Fruit fly (Drosophila melanogaster) whole organism, embryonic: ENCODE data around the gene path.

Experiments
- CG11247 ChIP-seq: fragments of 200-800 bp; sonication (Bioruptor generic); IDR thresholded peaks from 2 replicates; pipeline ENCODE4 v1.3.6; 2022; ENCODE audit warnings: missing biosample characterization, missing genetic modification characterization
- CG12155 ChIP-seq: fragments of 200-800 bp; sonication (Bioruptor generic); optimal IDR thresholded peaks from 3 replicates; lab custom pipeline; 2016; ENCODE audit warnings: missing biosample characterization, missing genetic modification characterization
- CG12744 ChIP-seq: fragments of 200-800 bp; sonication (Bioruptor generic); optimal IDR thresholded peaks from 2 replicates; lab custom pipeline; 2016; ENCODE audit warnings: missing biosample characterization, missing genetic modification characterization
- CG14667 ChIP-seq: fragments of 200-800 bp; sonication (Bioruptor generic); IDR thresholded peaks from 2 replicates; pipeline ENCODE4 v1.3.6; 2022; ENCODE audit warnings: missing biosample characterization, missing genetic modification characterization
- CG14860 ChIP-seq: fragments of 200-800 bp; sonication (Bioruptor generic); IDR thresholded peaks from 3 replicates; pipeline ENCODE4 v1.3.6; 2022; ENCODE audit warnings: missing biosample characterization, missing genetic modification characterization; ENCODE audit not compliant: partially characterized antibody
- CG1529 ChIP-seq: fragments of 200-800 bp; sonication (Bioruptor generic); optimal IDR thresholded peaks from 3 replicates; lab custom pipeline; 2018; ENCODE audit warnings: missing biosample characterization, missing genetic modification characterization
- CG15514 ChIP-seq: fragments of 200-800 bp; sonication (Bioruptor generic); optimal IDR thresholded peaks from 3 replicates; lab custom pipeline; 2017; ENCODE audit warnings: missing biosample characterization, missing genetic modification characterization, mild to moderate bottlenecking, moderate library complexity, missing genetic modification reagents
- CG1647 ChIP-seq: fragments of 200-800 bp; sonication (Bioruptor generic); optimal IDR thresholded peaks from 3 replicates; lab custom pipeline; 2016; ENCODE audit warnings: missing biosample characterization, missing genetic modification characterization
- CG17186 ChIP-seq: fragments of 200-800 bp; sonication (Bioruptor generic); optimal IDR thresholded peaks from 3 replicates; lab custom pipeline; 2017; ENCODE audit warnings: missing biosample characterization, missing genetic modification reagents, missing genetic modification characterization
- CG17359 ChIP-seq: fragments of 200-800 bp; sonication (Bioruptor generic); optimal IDR thresholded peaks from 3 replicates; lab custom pipeline; 2018; ENCODE audit warnings: missing biosample characterization, mild to moderate bottlenecking, missing genetic modification characterization, moderate library complexity
- CG17385 ChIP-seq: fragments of 200-800 bp; sonication (Bioruptor generic); optimal IDR thresholded peaks from 3 replicates; lab custom pipeline; 2018; ENCODE audit warnings: missing biosample characterization, mild to moderate bottlenecking, missing genetic modification characterization
- CG17829 ChIP-seq: fragments of 200-800 bp; optimal IDR thresholded peaks from 2 replicates; lab custom pipeline; 2019; ENCODE audit warnings: missing biosample characterization, mild to moderate bottlenecking, missing genetic modification characterization, moderate library complexity
- CG18764 ChIP-seq: fragments of 200-800 bp; sonication (Bioruptor generic); optimal IDR thresholded peaks from 3 replicates; lab custom pipeline; 2016; ENCODE audit warnings: missing biosample characterization, missing genetic modification characterization
- CG30431 ChIP-seq: fragments of 200-800 bp; sonication (Bioruptor generic); optimal IDR thresholded peaks from 2 replicates; lab custom pipeline; 2017; ENCODE audit warnings: missing biosample characterization, missing genetic modification characterization
- CG33213 ChIP-seq: fragments of 200-800 bp; sonication (Bioruptor generic); optimal IDR thresholded peaks from 3 replicates; lab custom pipeline; 2016; ENCODE audit warnings: missing biosample characterization, missing genetic modification characterization
- CG33557 ChIP-seq: fragments of 200-800 bp; sonication (Bioruptor generic); optimal IDR thresholded peaks from 2 replicates; lab custom pipeline; 2019; ENCODE audit warnings: missing biosample characterization, mild to moderate bottlenecking, missing genetic modification characterization, moderate library complexity
- CG4404 ChIP-seq: fragments of 200-800 bp; sonication (Bioruptor generic); IDR thresholded peaks from 2 replicates; pipeline ENCODE4 v1.3.6; 2022; ENCODE audit warnings: missing biosample characterization, missing genetic modification characterization
- CG4424 ChIP-seq: fragments of 200-800 bp; sonication (Bioruptor generic); optimal IDR thresholded peaks from 3 replicates; lab custom pipeline; 2016; ENCODE audit warnings: missing biosample characterization, missing genetic modification characterization
- CG6272 ChIP-seq: fragments of 200-800 bp; sonication (Bioruptor generic); IDR thresholded peaks from 2 replicates; pipeline ENCODE4 v1.3.6; 2022; ENCODE audit warnings: missing biosample characterization, missing genetic modification characterization
- CG7786 ChIP-seq: fragments of 200-800 bp; sonication (Bioruptor generic); optimal IDR thresholded peaks from 2 replicates; lab custom pipeline; 2016; ENCODE audit warnings: missing biosample characterization, missing genetic modification characterization
- CG7839 ChIP-seq: fragments of 200-800 bp; sonication (Bioruptor generic); optimal IDR thresholded peaks from 3 replicates; lab custom pipeline; 2018; ENCODE audit warnings: missing biosample characterization, mild to moderate bottlenecking, missing genetic modification characterization, moderate library complexity
- CG8359 ChIP-seq: fragments of 200-800 bp; sonication (Bioruptor generic); optimal IDR thresholded peaks from 2 replicates; lab custom pipeline; 2017; ENCODE audit warnings: missing biosample characterization, mild to moderate bottlenecking, missing genetic modification characterization, borderline replicate concordance
- CG8924 ChIP-seq: fragments of 200-800 bp; optimal IDR thresholded peaks from 3 replicates; lab custom pipeline; 2019; ENCODE audit warnings: missing biosample characterization, mild to moderate bottlenecking, missing genetic modification characterization, moderate library complexity
- D19A ChIP-seq: fragments of 200-800 bp; optimal IDR thresholded peaks from 3 replicates; lab custom pipeline; 2019; ENCODE audit warnings: missing biosample characterization, mild to moderate bottlenecking, missing genetic modification characterization, moderate library complexity
- Dbx ChIP-seq: fragments of 200-800 bp; sonication (Bioruptor generic); IDR thresholded peaks from 3 replicates; pipeline ENCODE4 v1.3.6; 2022; ENCODE audit warnings: missing biosample characterization, missing genetic modification characterization
- Jarid2 ChIP-seq: fragments of 200-800 bp; sonication (Bioruptor generic); optimal IDR thresholded peaks from 3 replicates; lab custom pipeline; 2017; ENCODE audit warnings: mild to moderate bottlenecking, missing biosample characterization, missing genetic modification reagents, missing genetic modification characterization
- MESR4 ChIP-seq: fragments of 200-800 bp; sonication (Bioruptor generic); optimal IDR thresholded peaks from 2 replicates; lab custom pipeline; 2018; ENCODE audit warnings: missing biosample characterization, mild to moderate bottlenecking, missing genetic modification characterization, moderate library complexity
- Poxn ChIP-seq: fragments of 200-800 bp; sonication (Bioruptor generic); IDR thresholded peaks from 2 replicates; pipeline ENCODE4 v1.3.6; 2022; ENCODE audit warnings: missing biosample characterization, missing genetic modification characterization
- Rfx ChIP-seq: fragments of 200-800 bp; sonication (Bioruptor generic); IDR thresholded peaks from 2 replicates; pipeline ENCODE4 v1.3.6; 2022; ENCODE audit warnings: missing biosample characterization, missing genetic modification characterization
- Scr ChIP-seq: fragments of 200-800 bp; sonication (Bioruptor generic); IDR thresholded peaks from 2 replicates; pipeline ENCODE4 v1.3.6; 2022; ENCODE audit warnings: missing biosample characterization, missing genetic modification characterization; ENCODE audit not compliant: partially characterized antibody
- Spps ChIP-seq: fragments of 200-800 bp; sonication (Bioruptor generic); optimal IDR thresholded peaks from 2 replicates; lab custom pipeline; 2018; ENCODE audit warnings: missing biosample characterization, mild to moderate bottlenecking, missing genetic modification characterization
- Taf1 ChIP-seq: fragments of 200-800 bp; sonication (Bioruptor generic); IDR thresholded peaks from 2 replicates; pipeline ENCODE4 v1.3.6; 2022; ENCODE audit warnings: missing biosample characterization, missing genetic modification characterization
- al ChIP-seq: fragments of 200-800 bp; sonication (Bioruptor generic); IDR thresholded peaks from 2 replicates; pipeline ENCODE4 v1.3.6; 2022; ENCODE audit warnings: missing biosample characterization, missing genetic modification characterization
- az2 ChIP-seq: fragments of 200-800 bp; sonication (Bioruptor generic); optimal IDR thresholded peaks from 3 replicates; lab custom pipeline; 2016; ENCODE audit warnings: missing biosample characterization, missing genetic modification characterization
- bowl ChIP-seq: fragments of 200-800 bp; sonication (Bioruptor generic); IDR thresholded peaks from 2 replicates; pipeline ENCODE4 v1.3.6; 2022; ENCODE audit warnings: missing biosample characterization, missing genetic modification characterization
- cad ChIP-seq: fragments of >200 bp; optimal IDR thresholded peaks from 2 replicates; lab custom pipeline; 2017; ENCODE audit warnings: missing biosample characterization, missing genetic modification characterization
- fd3F ChIP-seq: fragments of 200-800 bp; sonication (Bioruptor generic); optimal IDR thresholded peaks from 2 replicates; lab custom pipeline; 2018; ENCODE audit warnings: missing biosample characterization, mild to moderate bottlenecking, missing genetic modification characterization, moderate library complexity
- gfzf ChIP-seq: fragments of 200-800 bp; sonication (Bioruptor generic); optimal IDR thresholded peaks from 2 replicates; lab custom pipeline; 2016; ENCODE audit warnings: missing biosample characterization, mild to moderate bottlenecking, missing genetic modification characterization, moderate library complexity
- grn ChIP-seq: fragments of 200-800 bp; sonication (Bioruptor generic); optimal IDR thresholded peaks from 3 replicates; lab custom pipeline; 2017; ENCODE audit warnings: missing biosample characterization, missing genetic modification characterization
- h ChIP-seq: fragments of >200 bp; optimal IDR thresholded peaks from 2 replicates; lab custom pipeline; 2017
- insv ChIP-seq, 2 experiments: fragments of 200-800 bp; sonication (Bioruptor generic); optimal IDR thresholded peaks; 3 replicates each; lab custom pipeline; 2016 to 2018; ENCODE audit warnings: missing biosample characterization in 2 of 2, missing genetic modification characterization in 2 of 2
- kah ChIP-seq: fragments of 200-800 bp; sonication (Bioruptor generic); optimal IDR thresholded peaks from 2 replicates; lab custom pipeline; 2018; ENCODE audit warnings: missing biosample characterization, mild to moderate bottlenecking, missing genetic modification characterization
- luna ChIP-seq: fragments of 200-800 bp; sonication (Bioruptor generic); optimal IDR thresholded peaks from 2 replicates; lab custom pipeline; 2016; ENCODE audit warnings: missing biosample characterization, missing genetic modification characterization
- pita ChIP-seq: fragments of 200-800 bp; sonication (Bioruptor generic); optimal IDR thresholded peaks from 2 replicates; lab custom pipeline; 2017; ENCODE audit warnings: missing biosample characterization, mild to moderate bottlenecking, missing genetic modification characterization
- psq ChIP-seq: fragments of 200-800 bp; sonication (Bioruptor generic); optimal IDR thresholded peaks from 2 replicates; lab custom pipeline; 2017; ENCODE audit warnings: missing biosample characterization, missing genetic modification characterization
- shn ChIP-seq: fragments of 200-800 bp; sonication (Bioruptor generic); optimal IDR thresholded peaks from 3 replicates; lab custom pipeline; 2016; ENCODE audit warnings: missing biosample characterization, missing genetic modification characterization
- tap ChIP-seq: fragments of 200-800 bp; optimal IDR thresholded peaks from 3 replicates; lab custom pipeline; 2019; ENCODE audit warnings: missing biosample characterization, mild to moderate bottlenecking, missing genetic modification characterization, moderate library complexity
- tna ChIP-seq: fragments of 200-800 bp; sonication (Bioruptor generic); IDR thresholded peaks from 2 replicates; pipeline ENCODE4 v1.3.6; 2022; ENCODE audit warnings: missing biosample characterization, missing genetic modification characterization; ENCODE audit not compliant: partially characterized antibody
- trem ChIP-seq: fragments of 200-800 bp; optimal IDR thresholded peaks from 3 replicates; lab custom pipeline; 2019; ENCODE audit warnings: missing biosample characterization, mild to moderate bottlenecking, missing genetic modification characterization, moderate library complexity
- zen2 ChIP-seq: fragments of 200-800 bp; sonication (Bioruptor generic); IDR thresholded peaks from 3 replicates; pipeline ENCODE4 v1.3.6; 2022; ENCODE audit warnings: missing biosample characterization, missing genetic modification characterization; ENCODE audit not compliant: partially characterized antibody
- zfh2 ChIP-seq: fragments of 200-800 bp; sonication (Bioruptor generic); optimal IDR thresholded peaks from 2 replicates; lab custom pipeline; 2016; ENCODE audit warnings: missing biosample characterization, missing genetic modification characterization

path gene

DNA sequence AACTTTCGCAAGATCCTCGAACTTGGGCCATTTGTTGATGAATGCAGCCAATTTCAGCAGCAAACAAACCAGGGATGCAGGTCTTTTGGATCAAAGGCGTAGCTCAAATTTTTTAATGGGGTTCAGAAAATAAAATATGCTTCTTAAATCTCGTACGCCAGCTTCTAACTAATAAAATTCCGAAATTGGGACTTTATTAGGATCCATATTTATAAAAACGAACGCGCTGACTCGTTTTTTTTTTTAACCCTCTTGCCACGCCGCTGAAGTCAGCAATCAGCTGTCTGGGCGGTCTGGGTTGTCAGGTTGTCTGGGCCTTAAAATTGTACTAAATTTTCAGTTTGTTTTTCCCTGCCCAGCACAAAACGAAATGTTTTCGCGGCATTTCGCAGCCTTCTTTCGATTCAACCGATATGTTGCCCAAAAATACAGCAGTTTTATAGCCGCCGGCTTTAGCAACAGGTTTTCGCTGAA, 47.5 kb downstream of the path start, which contains the start of gene CG3437:
Gene CG3437 (minus strand): TSS at position 51 of the 474 bp plus-strand sequence.
- TF ChIP-seq CG18764 (GFP tag; lab: Kevin White, UChicago), result peak; percentile 97
- TF ChIP-seq Spps (tag; lab: Kevin White, UChicago), result peak; percentile 96
- peak; percentile 39 for TF ChIP-seq gfzf (GFP tag; lab: Kevin White, UChicago)
- TF ChIP-seq CG6272, result peak; percentile 99
- TF ChIP-seq psq (GFP tag; lab: Kevin White, UChicago), result peak; percentile 90
- no peak for TF ChIP-seq h (lab: Kevin White, UChicago)
- no peak for TF ChIP-seq zen2 (GFP tag; lab: Robert Waterston, UW)
- no peak for TF ChIP-seq tna (GFP tag; lab: Robert Waterston, UW)
- TF ChIP-seq Jarid2 (GFP tag; lab: Kevin White, UChicago), result peak; percentile 99
- TF ChIP-seq fd3F (GFP tag; lab: Kevin White, UChicago), result peak; percentile 98
- peak; percentile 84 for TF ChIP-seq MESR4 (GFP tag; lab: Kevin White, UChicago)
- TF ChIP-seq insv (GFP tag; optimal IDR thresholded peaks at IDR 0.05; lab: Kevin White, UChicago), result peak; percentile 26 to 81
- TF ChIP-seq CG12155 (GFP tag; lab: Kevin White, UChicago), result peak; percentile 98
- TF ChIP-seq CG14667 (GFP tag; lab: Robert Waterston, UW), result peak; percentile 99
- peak; percentile 97 for TF ChIP-seq Taf1 (GFP tag; lab: Robert Waterston, UW)
- peak; percentile 98 for TF ChIP-seq shn (GFP tag; lab: Kevin White, UChicago)
- TF ChIP-seq Rfx (GFP tag; lab: Robert Waterston, UW), result peak; percentile 100
- TF ChIP-seq CG7839 (tag; lab: Kevin White, UChicago), result peak; percentile 99
- TF ChIP-seq CG12744, result peak; percentile 98
- TF ChIP-seq CG8924, result peak; percentile 96
- TF ChIP-seq CG15514 (GFP tag; lab: Kevin White, UChicago), result peak; percentile 95
- TF ChIP-seq CG17385 (GFP tag; lab: Kevin White, UChicago), result peak; percentile 98
- TF ChIP-seq CG8359 (GFP tag; lab: Kevin White, UChicago), result peak; percentile 94
- TF ChIP-seq cad, result no peak
- TF ChIP-seq Dbx (GFP tag; lab: Robert Waterston, UW), result peak; percentile 99
- TF ChIP-seq zfh2 (GFP tag; lab: Kevin White, UChicago), result peak; percentile 99
- peak; percentile 94 for TF ChIP-seq tap (tag; lab: Kevin White, UChicago)
- peak; percentile 98 for TF ChIP-seq CG30431
- peak; percentile 96 for TF ChIP-seq CG17829 (tag; lab: Kevin White, UChicago)
- peak; percentile 97 for TF ChIP-seq CG1529 (GFP tag; lab: Kevin White, UChicago)
- TF ChIP-seq bowl (GFP tag; lab: Robert Waterston, UW), result peak; percentile 98
- TF ChIP-seq CG33213, result peak; percentile 98
- no peak for TF ChIP-seq CG14860 (GFP tag; lab: Robert Waterston, UW)
- TF ChIP-seq kah (GFP tag; lab: Kevin White, UChicago), result peak; percentile 97
- peak; percentile 80 for TF ChIP-seq grn (GFP tag; lab: Kevin White, UChicago)
- peak; percentile 98 for TF ChIP-seq CG1647 (GFP tag; lab: Kevin White, UChicago)
- TF ChIP-seq D19A (tag; lab: Kevin White, UChicago), result peak; percentile 85
- TF ChIP-seq CG33557 (GFP tag; lab: Kevin White, UChicago), result peak; percentile 97
- TF ChIP-seq trem (tag; lab: Kevin White, UChicago), result peak; percentile 84
- peak; percentile 99 for TF ChIP-seq CG17359 (tag; lab: Kevin White, UChicago)
- peak; percentile 95 for TF ChIP-seq CG17186 (GFP tag; lab: Kevin White, UChicago)
- TF ChIP-seq Scr, result peak; percentile 29; the same call in 1 of the 2 replicates
- peak; percentile 99 for TF ChIP-seq CG7786 (GFP tag; lab: Kevin White, UChicago)
- TF ChIP-seq CG11247 (GFP tag; lab: Robert Waterston, UW), result peak; percentile 99
- peak; percentile 99 for TF ChIP-seq al (GFP tag; lab: Robert Waterston, UW)
- peak; percentile 99 for TF ChIP-seq az2 (GFP tag; lab: Kevin White, UChicago)
- TF ChIP-seq pita (GFP tag; lab: Kevin White, UChicago), result no peak
- TF ChIP-seq Poxn (GFP tag; lab: Robert Waterston, UW), result peak; percentile 96
- peak; percentile 99 for TF ChIP-seq CG4404 (GFP tag; lab: Robert Waterston, UW)
- peak; percentile 98 for TF ChIP-seq CG4424 (GFP tag; lab: Kevin White, UChicago)
- TF ChIP-seq luna, result peak; percentile 90
